Worm (Caenorhabditis elegans): Measurements from ENCODE around the gene sru-3.

DNA sequence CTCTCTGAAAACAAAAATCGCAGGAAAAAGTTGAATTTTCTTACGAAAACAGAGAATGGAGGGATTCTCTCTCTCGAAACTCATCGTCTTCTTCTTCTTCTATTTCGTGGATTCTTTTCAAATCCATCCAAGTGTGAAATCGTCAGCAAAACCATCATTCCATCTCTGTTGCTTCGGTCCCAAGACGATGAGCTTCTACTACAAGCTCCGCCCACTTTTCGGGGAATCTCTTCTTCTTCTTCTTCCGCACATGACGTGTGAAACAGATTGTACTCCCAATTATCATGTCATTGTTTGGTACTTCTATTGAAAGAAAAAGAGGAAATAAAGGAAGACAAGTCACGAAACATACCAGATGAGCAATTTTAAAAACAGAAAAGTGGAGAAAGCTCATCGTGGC lies 26.7 kb downstream of the sru-3 start:
- TF ChIP-seq ama-1 (optimal IDR thresholded peaks at IDR 0.05) (no peak), hnd-1 (tag; optimal IDR thresholded peaks at IDR 0.05) (no peak), tra-4 (tag; optimal IDR thresholded peaks at IDR 0.05) (no peak)
